Fruit fly (Drosophila melanogaster) whole organism, wandering third instar larva: ENCODE data around the gene Sec5.

ENCODE experiments used
- Abd-B ChIP-seq: fragments of >200 bp; optimal IDR thresholded peaks from 2 replicates; lab custom pipeline; 2017; ENCODE audit warnings: missing biosample characterization, missing genetic modification characterization
- CG9705 ChIP-seq: fragments of 200-800 bp; sonication (Bioruptor generic); optimal IDR thresholded peaks from 2 replicates; lab custom pipeline; 2018; ENCODE audit warnings: missing biosample characterization, mild to moderate bottlenecking, missing genetic modification characterization
- Hr78 ChIP-seq: fragments of >200 bp; optimal IDR thresholded peaks from 2 replicates; lab custom pipeline; 2017; ENCODE audit warnings: missing biosample characterization, missing genetic modification characterization
- Hr83 ChIP-seq: fragments of 200-300 bp; sonication (Bioruptor generic); optimal IDR thresholded peaks from 2 replicates; lab custom pipeline; 2016; ENCODE audit warnings: missing biosample characterization, mild to moderate bottlenecking, missing genetic modification characterization, moderate library complexity; ENCODE audit not compliant: poor library complexity, severe bottlenecking
- Rel ChIP-seq, 2 experiments: fragments of 200-800 bp; sonication (Bioruptor generic) in 1 of 2; optimal IDR thresholded peaks; 2 replicates in 1 of 2; 3 replicates in 1 of 2; lab custom pipeline; 2016 to 2019; ENCODE audit warnings: mild to moderate bottlenecking in 2 of 2, missing biosample characterization in 2 of 2, missing genetic modification characterization in 2 of 2, moderate library complexity in 1 of 2
- dsf ChIP-seq: sonication (Bioruptor generic); optimal IDR thresholded peaks from 2 replicates; lab custom pipeline; 2016; ENCODE audit warnings: missing biosample characterization, missing genetic modification characterization, borderline replicate concordance
- fru ChIP-seq: fragments of 200-800 bp; sonication (Bioruptor generic); optimal IDR thresholded peaks from 3 replicates; lab custom pipeline; 2016; ENCODE audit warnings: missing biosample characterization, mild to moderate bottlenecking, missing genetic modification characterization
- psq ChIP-seq: fragments of 200-800 bp; sonication (Bioruptor generic); optimal IDR thresholded peaks from 3 replicates; lab custom pipeline; 2017; ENCODE audit warnings: missing biosample characterization, mild to moderate bottlenecking, missing genetic modification characterization, moderate library complexity
- sage ChIP-seq: fragments of 200-800 bp; sonication (Bioruptor generic); optimal IDR thresholded peaks from 2 replicates; lab custom pipeline; 2016; ENCODE audit warnings: missing biosample characterization, mild to moderate bottlenecking, missing genetic modification characterization
- woc ChIP-seq: sonication (Bioruptor generic); optimal IDR thresholded peaks from 2 replicates; lab custom pipeline; 2016; ENCODE audit warnings: missing biosample characterization, mild to moderate bottlenecking, missing genetic modification characterization

DNA sequence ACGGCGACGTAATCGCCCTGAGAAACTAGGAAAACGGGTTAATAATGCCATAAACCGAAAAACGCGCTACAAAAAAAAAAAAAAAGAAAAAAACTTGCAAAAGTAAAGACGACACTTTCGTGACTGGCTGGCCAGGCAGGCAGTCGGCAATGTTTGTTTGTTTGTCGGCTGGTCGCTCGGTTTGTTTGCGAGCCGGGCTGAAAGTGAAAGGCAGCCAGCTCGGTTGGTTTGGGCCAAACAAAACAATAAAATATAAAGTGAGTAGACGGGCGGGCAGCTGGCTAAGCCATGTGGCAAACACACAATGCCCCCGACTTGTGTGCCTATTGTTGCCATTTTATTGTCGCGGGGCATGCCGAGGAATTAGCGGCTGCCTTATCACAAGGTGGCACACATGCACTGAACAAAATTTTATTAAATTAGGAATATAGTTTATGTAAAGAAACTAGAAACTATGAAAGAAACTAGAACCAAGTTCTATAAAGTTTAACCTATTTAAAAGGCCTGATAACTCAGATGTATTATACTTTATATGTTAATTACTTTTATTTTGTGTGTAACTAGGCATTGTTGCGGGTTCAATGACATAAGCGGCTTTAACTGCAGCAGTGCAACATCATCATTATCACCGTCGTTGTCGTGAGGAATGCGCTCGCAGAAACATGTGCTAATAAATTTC lies 28.5 kb upstream of the Sec5 start:
- TF ChIP-seq Hr83 (GFP tag; lab: Kevin White, UChicago) (no peak), CG9705 (GFP tag; lab: Kevin White, UChicago) (no peak), woc (no peak), dsf (GFP tag; lab: Kevin White, UChicago) (no peak), Abd-B (no peak), Hr78 (GFP tag; lab: Kevin White, UChicago) (no peak), psq (GFP tag; lab: Kevin White, UChicago) (no peak), fru (GFP tag; lab: Kevin White, UChicago) (no peak), Rel (GFP tag; optimal IDR thresholded peaks at IDR 0.05; lab: Kevin White, UChicago) (no peak), Rel (tag; optimal IDR thresholded peaks at IDR 0.05; lab: Kevin White, UChicago) (no peak), sage (GFP tag; lab: Kevin White, UChicago) (no peak)
